Fruit fly (Drosophila melanogaster): Measurements from ENCODE around the gene CG13252.

Gene CG13252

DNA sequence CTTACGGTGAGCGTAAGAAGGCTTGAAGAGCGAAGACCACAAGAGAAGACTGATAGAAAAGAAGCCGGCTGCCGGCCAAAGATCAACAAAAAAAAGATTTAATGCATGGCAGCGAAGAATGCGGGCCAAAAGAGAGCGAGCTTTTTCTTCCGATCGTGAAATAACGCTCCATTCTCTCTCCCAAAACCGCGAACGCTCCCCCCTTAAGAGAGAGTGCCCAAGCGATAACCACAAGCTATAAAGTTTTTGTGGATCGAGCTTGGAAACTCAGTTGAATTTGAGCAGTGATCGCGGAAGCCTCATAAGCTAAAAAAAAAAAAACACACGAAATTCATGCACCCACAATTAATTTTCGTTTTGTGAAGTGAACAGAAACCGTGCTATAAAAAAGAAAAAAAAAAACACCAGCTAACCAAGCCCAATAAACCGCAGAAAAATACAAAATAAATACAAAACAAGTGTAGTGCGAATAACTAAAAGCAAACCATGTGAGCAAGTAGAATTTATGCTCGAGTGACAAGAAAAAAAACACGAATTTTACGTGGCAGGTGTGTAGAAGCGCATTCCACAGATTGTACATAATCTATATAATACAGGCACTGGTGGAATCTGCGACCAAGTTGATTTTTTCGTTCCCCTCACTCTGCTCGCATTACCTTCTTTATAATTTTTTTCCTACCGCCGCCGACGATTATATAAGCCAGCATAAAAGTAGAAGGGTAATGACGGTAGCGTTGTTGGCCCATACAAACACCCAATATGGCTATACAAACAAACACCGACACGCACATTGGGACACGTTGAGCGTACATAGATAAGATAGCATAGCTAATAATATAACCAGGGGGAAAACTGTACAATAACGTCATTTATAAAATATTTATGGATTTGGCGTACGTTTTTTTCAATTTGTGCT, at the start of gene CG13252:
Gene CG13252 (plus strand): TSS at position 269 of the 916 bp plus-strand sequence.
- TF ChIP-seq EcR (GFP tag; optimal IDR thresholded peaks at IDR 0.05) (no peak), usp (GFP tag; optimal IDR thresholded peaks at IDR 0.05) (no peak), pan (optimal IDR thresholded peaks at IDR 0.05) (no peak), psq (optimal IDR thresholded peaks at IDR 0.05) (no peak), CG8478 (optimal IDR thresholded peaks at IDR 0.05) (no peak), Dll (optimal IDR thresholded peaks at IDR 0.05) (peak; percentile 84)

DNA sequence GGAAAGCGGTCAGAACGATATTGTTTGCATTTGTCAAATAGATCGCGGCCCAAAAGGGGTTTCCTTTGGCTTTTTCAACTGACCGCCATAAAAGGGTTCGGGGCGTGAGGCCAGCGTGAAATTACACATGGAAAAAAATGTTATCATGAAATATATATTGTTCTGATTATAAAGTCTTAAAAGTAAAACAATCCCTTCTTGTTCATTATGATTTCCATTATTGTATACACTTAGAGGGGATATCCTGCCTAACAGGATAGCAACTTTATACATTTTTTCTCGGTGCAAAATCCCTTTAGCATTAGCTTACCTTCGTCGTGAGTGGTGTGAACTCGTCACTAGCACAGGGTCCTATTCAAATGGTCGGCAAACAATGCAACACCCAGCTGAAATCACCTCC, 45.3 kb upstream of the CG13252 start:
- TF ChIP-seq EcR (GFP tag; optimal IDR thresholded peaks at IDR 0.05) (no peak), CG8478 (optimal IDR thresholded peaks at IDR 0.05) (no peak), usp (GFP tag; optimal IDR thresholded peaks at IDR 0.05) (no peak), Dll (optimal IDR thresholded peaks at IDR 0.05) (no peak), pan (optimal IDR thresholded peaks at IDR 0.05) (no peak), psq (optimal IDR thresholded peaks at IDR 0.05) (no peak)

DNA sequence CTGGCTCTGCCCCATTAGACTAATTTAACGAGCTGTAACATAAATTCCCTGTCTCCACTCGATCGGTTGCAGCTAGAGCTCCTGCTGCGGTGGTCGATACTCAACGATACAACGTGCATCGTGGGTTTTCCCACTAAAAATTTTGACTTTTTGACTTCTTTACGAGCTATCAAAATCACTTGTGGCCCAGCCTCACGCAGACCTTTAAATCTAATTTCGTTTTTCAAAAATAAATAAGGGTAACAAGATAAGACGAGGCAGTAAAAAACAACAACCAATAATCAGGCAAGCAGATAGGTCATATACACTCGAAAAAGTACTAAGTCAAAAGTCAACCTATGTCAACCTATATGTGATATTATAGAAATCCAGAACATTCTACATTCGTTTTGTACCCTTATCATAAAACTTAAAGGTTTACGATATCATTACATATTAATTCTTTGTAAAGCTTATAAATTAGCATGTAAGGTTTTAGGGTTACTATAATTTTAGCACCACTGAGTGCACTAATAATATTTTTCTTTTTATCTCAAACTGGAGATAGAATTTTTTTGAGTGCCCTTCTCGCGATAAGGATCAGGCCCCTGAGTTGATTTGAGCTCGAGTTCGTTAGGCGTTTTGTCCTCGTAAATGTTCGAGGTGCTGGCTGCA, 43.1 kb upstream of the CG13252 start:
- TF ChIP-seq pan (optimal IDR thresholded peaks at IDR 0.05), result no peak
- TF ChIP-seq psq (optimal IDR thresholded peaks at IDR 0.05), result no peak
- no peak for TF ChIP-seq usp (GFP tag; optimal IDR thresholded peaks at IDR 0.05)
- no peak for TF ChIP-seq CG8478 (optimal IDR thresholded peaks at IDR 0.05)
- no peak for TF ChIP-seq EcR (GFP tag; optimal IDR thresholded peaks at IDR 0.05)
- TF ChIP-seq Dll (optimal IDR thresholded peaks at IDR 0.05), result no peak

DNA sequence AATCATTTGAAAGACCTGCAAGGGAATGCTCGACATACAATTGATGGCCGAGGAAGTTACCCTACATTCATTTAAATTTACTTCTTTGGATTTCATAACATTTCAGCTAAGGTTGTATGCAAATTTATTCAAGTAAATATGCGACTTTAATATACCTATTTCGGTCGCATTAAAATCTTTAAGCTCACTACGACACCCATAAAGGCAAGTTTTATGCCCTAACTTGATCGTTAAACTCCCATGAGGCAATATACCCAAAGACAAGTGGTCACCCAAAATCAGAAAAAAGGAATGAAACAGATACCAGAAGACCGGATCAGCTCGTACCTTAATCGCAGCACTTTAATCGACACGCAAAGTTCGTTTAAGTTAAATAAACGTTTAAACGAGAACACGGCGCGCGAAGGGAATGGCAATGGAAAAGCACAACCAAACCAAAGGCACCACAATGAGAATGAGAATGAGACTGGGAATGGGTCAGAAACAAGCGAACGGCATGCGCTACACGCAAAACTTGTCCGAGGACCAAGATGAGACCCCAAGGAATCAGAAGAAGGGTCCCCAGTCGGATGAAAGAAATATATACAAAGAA, 42.1 kb upstream of the CG13252 start:
- TF ChIP-seq usp (GFP tag; optimal IDR thresholded peaks at IDR 0.05) (no peak), pan (optimal IDR thresholded peaks at IDR 0.05) (peak; percentile 80)

DNA sequence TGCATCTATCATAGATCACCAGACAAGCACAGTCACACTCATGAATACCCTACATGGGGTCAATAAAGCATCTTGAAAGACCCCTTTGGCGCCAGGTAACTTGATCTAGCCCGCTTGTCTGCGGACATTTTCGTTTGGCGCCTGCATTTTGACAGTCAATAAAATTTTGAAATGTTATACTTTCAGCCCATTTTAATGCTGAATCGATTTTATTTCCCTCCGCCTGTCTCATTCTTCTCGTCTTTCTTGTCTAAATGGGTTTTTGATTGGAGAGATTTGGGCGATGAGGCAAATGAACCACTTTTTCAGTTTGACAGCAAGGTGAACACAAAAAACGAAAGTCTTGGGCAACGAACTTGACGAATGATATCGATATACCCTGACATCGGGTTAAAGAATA, 40.3 kb upstream of the CG13252 start:
- TF ChIP-seq pan (optimal IDR thresholded peaks at IDR 0.05) (no peak), CG8478 (optimal IDR thresholded peaks at IDR 0.05) (no peak), Dll (optimal IDR thresholded peaks at IDR 0.05) (no peak), usp (GFP tag; optimal IDR thresholded peaks at IDR 0.05) (no peak), EcR (GFP tag; optimal IDR thresholded peaks at IDR 0.05) (no peak), psq (optimal IDR thresholded peaks at IDR 0.05) (no peak)

DNA sequence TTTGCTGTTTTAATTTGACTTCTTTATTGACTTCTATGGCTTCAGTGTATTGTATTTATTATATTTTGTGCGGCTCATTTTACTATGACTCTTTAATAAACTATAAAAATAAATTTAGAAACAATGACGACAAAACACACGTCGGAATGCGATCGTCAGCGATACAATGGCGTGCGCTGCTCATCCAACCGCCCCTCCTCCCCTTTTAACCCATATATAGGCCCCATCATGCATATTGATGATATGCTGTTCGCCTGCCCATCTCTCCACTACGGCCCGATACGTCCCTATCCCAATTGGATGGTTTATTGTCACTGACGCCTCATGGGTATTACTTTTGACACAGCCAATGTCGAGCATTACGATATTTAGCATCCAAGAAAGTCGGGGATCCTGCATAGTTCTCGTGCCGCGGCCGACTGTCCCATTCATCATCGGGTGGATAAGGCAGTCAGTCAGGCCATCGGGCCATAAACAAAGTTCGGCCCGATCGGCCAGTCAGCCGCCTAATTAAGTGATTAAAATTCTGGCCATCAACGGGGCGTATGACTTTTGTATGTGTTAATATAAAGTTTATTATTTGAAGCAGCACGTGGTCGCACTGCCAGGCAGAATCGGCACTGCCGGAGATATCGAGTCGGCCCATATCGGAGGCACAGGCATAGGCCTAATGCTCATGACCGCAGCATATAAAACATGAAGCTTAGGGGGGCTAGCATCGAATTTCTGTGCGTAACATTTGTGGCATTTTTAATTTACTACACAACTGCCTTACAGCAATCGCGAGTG, 39.3 kb upstream of the CG13252 start:
- TF ChIP-seq psq (optimal IDR thresholded peaks at IDR 0.05), result no peak
- no peak for TF ChIP-seq Dll (optimal IDR thresholded peaks at IDR 0.05)
- no peak for TF ChIP-seq pan (optimal IDR thresholded peaks at IDR 0.05)
- no peak for TF ChIP-seq CG8478 (optimal IDR thresholded peaks at IDR 0.05)
- no peak for TF ChIP-seq usp (GFP tag; optimal IDR thresholded peaks at IDR 0.05)
- TF ChIP-seq EcR (GFP tag; optimal IDR thresholded peaks at IDR 0.05), result no peak

DNA sequence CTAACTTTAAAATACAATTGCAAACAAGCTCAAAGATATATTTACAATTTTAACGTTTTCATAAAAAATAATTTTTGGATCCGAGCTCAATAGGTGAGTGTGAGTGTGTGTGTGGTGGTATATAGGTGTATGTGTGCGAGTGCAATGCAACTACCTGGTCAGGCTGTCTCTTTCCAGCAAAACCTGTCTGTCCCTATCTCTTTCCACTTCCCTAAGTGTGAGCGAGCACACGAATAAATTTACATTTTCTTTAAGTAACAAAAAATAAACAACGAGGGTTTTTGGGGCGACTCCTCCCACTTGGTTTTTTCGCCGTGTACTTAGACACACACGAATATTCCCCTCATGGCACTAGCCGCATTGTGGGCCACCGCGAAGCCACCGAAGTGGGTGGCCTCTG, 37.9 kb upstream of the CG13252 start:
- TF ChIP-seq CG8478 (optimal IDR thresholded peaks at IDR 0.05), result no peak
- TF ChIP-seq Dll (optimal IDR thresholded peaks at IDR 0.05), result no peak
- TF ChIP-seq pan (optimal IDR thresholded peaks at IDR 0.05), result no peak
- TF ChIP-seq psq (optimal IDR thresholded peaks at IDR 0.05), result no peak
- no peak for TF ChIP-seq usp (GFP tag; optimal IDR thresholded peaks at IDR 0.05)
- no peak for TF ChIP-seq EcR (GFP tag; optimal IDR thresholded peaks at IDR 0.05)

DNA sequence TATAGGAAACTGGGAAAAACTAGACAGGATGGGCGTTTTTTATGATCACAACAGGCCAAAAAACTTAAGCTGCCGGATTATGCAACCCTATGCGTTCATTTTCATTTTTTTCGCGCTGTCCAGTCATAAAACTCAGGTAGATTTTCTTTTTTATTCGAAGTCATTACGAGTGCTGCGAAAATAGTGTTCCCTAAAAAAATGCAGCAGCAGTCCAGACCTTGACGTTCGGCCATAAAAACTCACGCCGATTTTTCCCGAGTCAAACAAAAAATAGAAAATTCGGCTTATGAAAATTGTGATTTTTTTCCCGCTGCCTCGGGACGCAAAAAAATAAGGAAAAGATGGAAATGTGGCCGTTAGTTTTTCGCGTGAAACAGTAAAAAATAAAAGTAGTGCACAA, 35.8 kb upstream of the CG13252 start:
- TF ChIP-seq pan (optimal IDR thresholded peaks at IDR 0.05) (no peak), psq (optimal IDR thresholded peaks at IDR 0.05) (no peak), Dll (optimal IDR thresholded peaks at IDR 0.05) (no peak), CG8478 (optimal IDR thresholded peaks at IDR 0.05) (no peak)

DNA sequence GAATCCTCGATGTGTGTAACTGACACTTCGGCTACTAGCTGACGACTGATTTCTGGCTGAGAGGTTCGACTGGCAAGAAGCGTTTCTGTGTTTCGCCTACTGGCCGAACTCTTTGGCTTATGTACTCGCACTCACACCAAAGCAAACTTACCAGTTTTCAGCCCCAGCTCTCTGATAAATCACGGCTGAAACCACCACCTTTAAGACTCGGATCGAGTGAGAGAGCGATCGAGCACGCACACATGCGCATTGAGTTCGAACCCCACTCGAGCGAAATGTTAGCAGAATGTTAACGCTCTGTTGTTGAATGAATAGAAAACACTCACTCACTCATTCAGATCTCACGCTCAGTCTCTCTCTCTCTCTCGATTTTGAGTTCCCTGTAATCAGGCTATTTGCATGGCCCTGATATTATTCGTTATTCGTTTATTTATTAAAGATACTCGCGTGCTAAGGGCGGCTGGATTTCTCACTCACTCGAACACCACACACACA, 35.0 kb upstream of the CG13252 start, which contains the start of gene kni:
Gene kni (minus strand): TSS at position 51 of the 495 bp plus-strand sequence.
- no peak for TF ChIP-seq pan (optimal IDR thresholded peaks at IDR 0.05)
- no peak for TF ChIP-seq Dll (optimal IDR thresholded peaks at IDR 0.05)
- TF ChIP-seq usp (GFP tag; optimal IDR thresholded peaks at IDR 0.05), result no peak
- TF ChIP-seq CG8478 (optimal IDR thresholded peaks at IDR 0.05), result no peak
- TF ChIP-seq EcR (GFP tag; optimal IDR thresholded peaks at IDR 0.05), result no peak
- no peak for TF ChIP-seq psq (optimal IDR thresholded peaks at IDR 0.05)

DNA sequence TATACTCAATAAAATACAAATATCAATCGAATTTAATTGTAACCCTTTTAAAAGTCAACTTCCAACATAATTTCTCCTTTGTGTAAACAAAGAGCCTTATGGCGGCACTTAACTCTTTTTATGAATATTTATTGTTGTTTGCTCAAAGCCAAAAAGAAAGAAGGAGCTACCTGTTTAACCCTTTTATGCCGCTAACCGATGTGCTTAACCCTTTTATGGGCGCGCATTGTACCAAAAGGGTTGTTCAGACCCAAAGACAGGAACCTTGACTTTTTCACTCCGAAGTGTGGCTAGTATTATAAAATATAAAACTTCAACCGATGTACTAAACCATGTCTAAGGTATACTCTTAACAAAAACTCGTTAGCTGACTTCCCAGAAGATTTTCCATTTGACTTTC, 33.9 kb upstream of the CG13252 start:
- no peak for TF ChIP-seq Dll (optimal IDR thresholded peaks at IDR 0.05)

DNA sequence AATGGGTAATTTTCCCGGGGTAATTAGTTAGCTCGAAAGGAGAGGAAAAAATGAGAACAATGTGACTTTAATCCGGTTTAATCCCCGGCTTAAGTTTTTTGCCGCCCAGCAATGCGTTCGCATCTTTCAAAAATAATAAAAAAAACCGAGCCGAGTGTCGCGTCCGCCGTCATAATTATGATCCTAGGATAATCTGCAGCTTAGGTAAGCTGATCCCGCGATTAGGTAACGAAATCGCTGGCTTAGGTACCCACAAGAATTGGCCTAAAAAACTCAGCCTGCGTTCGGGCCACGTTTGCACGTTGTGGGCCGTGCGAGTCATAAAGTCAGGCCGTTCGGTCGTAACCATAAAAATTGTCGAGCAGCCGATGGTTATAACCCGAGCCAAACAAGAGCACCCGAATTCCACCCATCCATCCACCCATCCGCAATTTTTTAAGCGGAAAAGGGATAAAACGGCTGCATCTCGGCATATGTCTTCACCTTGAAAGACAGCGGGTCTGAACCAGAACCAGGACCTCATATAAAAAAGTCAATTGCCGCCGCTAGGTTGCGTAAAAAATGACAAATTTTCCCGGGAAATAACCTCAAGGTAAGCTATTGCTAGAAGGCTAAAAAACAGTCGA, 33.1 kb upstream of the CG13252 start:
- TF ChIP-seq psq (optimal IDR thresholded peaks at IDR 0.05), result no peak

Measured in whole organism.